Worm (Caenorhabditis elegans): ENCODE data around the gene ctf-4.

DNA sequence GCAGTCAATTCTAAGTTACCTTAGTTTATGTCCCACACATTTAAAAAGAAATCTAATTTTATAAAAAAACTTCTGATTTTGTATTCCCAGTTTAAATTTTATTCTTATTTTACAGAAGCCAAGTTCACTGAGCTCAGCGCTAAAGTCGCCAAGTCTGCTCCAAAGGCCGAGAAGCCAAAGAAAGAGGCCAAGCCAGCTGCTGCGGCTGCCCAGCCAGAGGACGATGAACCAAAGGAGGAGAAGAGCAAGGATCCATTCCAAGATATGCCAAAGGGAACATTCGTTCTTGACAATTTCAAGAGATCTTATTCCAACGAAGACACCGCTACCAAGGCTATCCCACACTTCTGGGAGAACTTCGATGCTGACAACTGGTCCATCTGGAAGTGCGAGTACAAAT, 1.5 kb upstream of the ctf-4 start:
- TF ChIP-seq ama-1 (optimal IDR thresholded peaks at IDR 0.05) (no peak), nfya-1 (tag; optimal IDR thresholded peaks at IDR 0.05) (no peak), fkh-6 (tag; optimal IDR thresholded peaks at IDR 0.05) (no peak), ceh-19 (GFP tag; optimal IDR thresholded peaks at IDR 0.05) (no peak), hlh-30 (tag; optimal IDR thresholded peaks at IDR 0.05; ENCODE audit: insufficient read depth) (no peak), fkh-10 (GFP tag; optimal IDR thresholded peaks at IDR 0.05) (no peak), dve-1 (tag; optimal IDR thresholded peaks at IDR 0.05) (no peak), ets-4 (tag; optimal IDR thresholded peaks at IDR 0.05) (no peak)
